Worm (Caenorhabditis elegans) whole organism, mixed stage, embryonic: ENCODE results near the gene ceh-81.
A peak's percentile ranks its signal among the peaks of the same experiment; 100 is the strongest.

ENCODE experiments used
- M03D4.4 ChIP-seq: sonication (generic microtip); optimal IDR thresholded peaks from 2 replicates; lab custom pipeline; 2017; ENCODE audit warnings: mild to moderate bottlenecking, missing genetic modification characterization, missing compliant biosample characterization
- blmp-1 ChIP-seq: fragments of 150-350 bp; optimal IDR thresholded peaks from 2 replicates; lab custom pipeline; 2014; ENCODE audit warnings: missing biosample characterization, missing genetic modification characterization
- ceh-39 ChIP-seq: fragments of 150-350 bp; optimal IDR thresholded peaks from 2 replicates; lab custom pipeline; 2014; ENCODE audit warnings: missing biosample characterization, missing genetic modification characterization
- elt-1 ChIP-seq: sonication (generic microtip); optimal IDR thresholded peaks from 2 replicates; lab custom pipeline; 2017; ENCODE audit warnings: missing genetic modification characterization, mild to moderate bottlenecking, missing compliant biosample characterization, antibody characterized with exemption, moderate library complexity, borderline replicate concordance; ENCODE audit not compliant: insufficient read depth
- ham-2 ChIP-seq: fragments of 200-800 bp; sonication (Bioruptor generic); optimal IDR thresholded peaks from 2 replicates; lab custom pipeline; 2018; ENCODE audit warnings: mild to moderate bottlenecking, missing genetic modification characterization, missing compliant biosample characterization
- nhr-12 ChIP-seq: fragments of 150-350 bp; optimal IDR thresholded peaks from 2 replicates; lab custom pipeline; 2014; ENCODE audit warnings: missing biosample characterization, missing genetic modification characterization
- nhr-76 ChIP-seq: sonication (generic microtip); optimal IDR thresholded peaks from 2 replicates; lab custom pipeline; 2017; ENCODE audit warnings: missing biosample characterization, missing genetic modification characterization
- pha-4 ChIP-seq: fragments of 150-350 bp; optimal IDR thresholded peaks from 2 replicates; lab custom pipeline; 2018; ENCODE audit warnings: missing biosample characterization, missing genetic modification reagents, missing genetic modification characterization
- sem-2 ChIP-seq: fragments of 200-800 bp; sonication (Bioruptor generic); optimal IDR thresholded peaks from 2 replicates; lab custom pipeline; 2018; ENCODE audit warnings: mild to moderate bottlenecking, missing genetic modification characterization, missing compliant biosample characterization
- snpc-4 ChIP-seq: fragments of 150-350 bp; optimal IDR thresholded peaks from 2 replicates; lab custom pipeline; 2014; ENCODE audit warnings: missing biosample characterization, missing genetic modification characterization
- unc-62 ChIP-seq: fragments of 150-350 bp; optimal IDR thresholded peaks from 2 replicates; lab custom pipeline; 2014; ENCODE audit warnings: missing biosample characterization, missing genetic modification reagents, missing genetic modification characterization
- ztf-11 ChIP-seq: fragments of 150-350 bp; optimal IDR thresholded peaks from 2 replicates; lab custom pipeline; 2014; ENCODE audit warnings: missing biosample characterization, missing genetic modification characterization

DNA sequence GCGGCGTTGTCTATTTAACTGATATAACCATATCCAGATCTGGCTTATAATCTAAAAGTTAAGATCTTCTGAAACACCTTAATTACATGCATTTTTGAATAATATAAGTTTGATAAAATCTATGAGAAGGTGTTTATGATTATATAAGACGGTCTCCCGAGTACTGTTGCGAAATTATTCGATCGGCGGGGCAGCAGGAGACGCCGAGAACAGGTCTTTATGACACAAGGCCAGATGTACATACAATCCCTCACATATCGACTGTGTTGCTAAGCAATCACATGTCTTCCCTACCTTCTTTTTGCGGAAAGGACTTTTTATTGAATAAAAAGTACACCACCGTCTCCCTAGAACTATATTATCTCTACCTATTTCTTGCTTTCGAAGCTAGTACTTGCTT, 26.4 kb downstream of the ceh-81 start, which contains the start of gene fbxb-53:
- no peak for TF ChIP-seq blmp-1 (tag; lab: Kevin White, UChicago)
- TF ChIP-seq elt-1 (tag; lab: Kevin White, UChicago) = peak; percentile 44
- TF ChIP-seq ztf-11 = no peak
- TF ChIP-seq sem-2 (GFP tag; lab: Kevin White, UChicago) = no peak
- TF ChIP-seq ceh-39 = no peak
- TF ChIP-seq pha-4 (tag; lab: Kevin White, UChicago) = no peak
- no peak for TF ChIP-seq snpc-4 (tag; lab: Kevin White, UChicago)
- no peak for TF ChIP-seq ham-2
- no peak for TF ChIP-seq M03D4.4 (tag; lab: Kevin White, UChicago)
- TF ChIP-seq nhr-76 (tag; lab: Kevin White, UChicago) = no peak
- TF ChIP-seq unc-62 (GFP tag; lab: Kevin White, UChicago) = no peak
- TF ChIP-seq nhr-12 = no peak
